Worm (Caenorhabditis elegans) whole organism, L3 larva: ENCODE results near the gene F43E2.1.

Experiments used
- ama-1 ChIP-seq: fragments of 150-350 bp; optimal IDR thresholded peaks from 2 replicates; lab custom pipeline; 2018
- ceh-82 ChIP-seq: fragments of 150-350 bp; optimal IDR thresholded peaks from 2 replicates; lab custom pipeline; 2014; ENCODE audit warnings: missing biosample characterization, missing genetic modification characterization
- elt-1 ChIP-seq: fragments of 150-350 bp; optimal IDR thresholded peaks from 2 replicates; lab custom pipeline; 2014; ENCODE audit warnings: missing biosample characterization, missing genetic modification characterization
- elt-2 ChIP-seq: sonication (generic microtip); optimal IDR thresholded peaks from 2 replicates; lab custom pipeline; 2016; ENCODE audit warnings: missing genetic modification reagents, mild to moderate bottlenecking, missing genetic modification characterization, missing compliant biosample characterization
- lin-15B ChIP-seq: fragments of 150-350 bp; optimal IDR thresholded peaks from 2 replicates; lab custom pipeline; 2014; ENCODE audit warnings: missing biosample characterization, missing genetic modification characterization
- mdl-1 ChIP-seq: fragments of 150-350 bp; optimal IDR thresholded peaks from 2 replicates; lab custom pipeline; 2014; ENCODE audit warnings: missing biosample characterization, missing genetic modification characterization
- nhr-11 ChIP-seq: fragments of 150-350 bp; optimal IDR thresholded peaks from 2 replicates; lab custom pipeline; 2014; ENCODE audit warnings: missing biosample characterization, missing genetic modification characterization
- nhr-76 ChIP-seq: fragments of 150-350 bp; sonication (generic microtip); optimal IDR thresholded peaks from 5 replicates; lab custom pipeline; 2014; ENCODE audit warnings: missing biosample characterization, missing genetic modification characterization
- pha-4 ChIP-seq: fragments of 150-350 bp; optimal IDR thresholded peaks from 2 replicates; lab custom pipeline; 2014; ENCODE audit warnings: missing biosample characterization, missing genetic modification reagents, missing genetic modification characterization
- pqm-1 ChIP-seq: fragments of 150-350 bp; optimal IDR thresholded peaks from 2 replicates; lab custom pipeline; 2017; ENCODE audit warnings: missing biosample characterization, missing genetic modification characterization, inconsistent platforms
- snpc-4 ChIP-seq: fragments of 150-350 bp; optimal IDR thresholded peaks from 2 replicates; lab custom pipeline; 2014; ENCODE audit warnings: missing biosample characterization, missing genetic modification characterization
- ztf-11 ChIP-seq: fragments of 150-350 bp; optimal IDR thresholded peaks from 2 replicates; lab custom pipeline; 2014; ENCODE audit warnings: missing biosample characterization, missing genetic modification characterization

DNA sequence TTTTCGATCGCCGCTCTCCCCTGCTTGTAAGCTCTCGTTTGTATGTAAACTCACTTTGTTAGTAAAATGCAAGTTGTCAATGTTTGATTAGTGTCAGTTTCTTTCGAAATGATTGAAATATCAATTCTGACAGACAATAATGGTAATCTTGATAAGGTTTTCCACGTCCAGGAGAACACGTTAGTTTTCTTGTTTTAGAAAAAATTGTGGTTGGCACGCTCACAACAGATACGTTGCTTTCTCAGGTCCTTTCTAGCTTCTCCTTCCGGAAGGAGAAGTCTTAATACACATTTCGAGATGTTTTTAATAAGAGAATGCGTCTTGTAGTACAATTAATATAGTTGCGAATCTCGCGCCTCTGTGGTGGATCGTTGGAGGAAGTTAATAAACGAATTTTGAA, 6.3 kb upstream of the F43E2.1 start, which contains the start of gene F43E2.6:
- TF ChIP-seq lin-15B, result no peak
- TF ChIP-seq ama-1 (lab: Kevin White, UChicago), result no peak
- no peak for TF ChIP-seq pha-4 (tag; lab: Kevin White, UChicago)
- TF ChIP-seq ztf-11 (tag; lab: Kevin White, UChicago), result no peak
- TF ChIP-seq pqm-1 (tag; lab: Kevin White, UChicago), result no peak
- TF ChIP-seq elt-1 (tag; lab: Kevin White, UChicago), result no peak
- TF ChIP-seq nhr-11, result no peak
- TF ChIP-seq nhr-76 (tag; lab: Kevin White, UChicago), result no peak
- no peak for TF ChIP-seq ceh-82 (tag; lab: Kevin White, UChicago)
- TF ChIP-seq mdl-1, result no peak
- no peak for TF ChIP-seq elt-2
- TF ChIP-seq snpc-4 (tag; lab: Kevin White, UChicago), result no peak
